Worm (Caenorhabditis elegans) whole organism, L1 larva: ENCODE measurements around the gene C54D10.3.

Experiments
- C04F5.9 ChIP-seq: sonication (generic microtip); optimal IDR thresholded peaks from 2 replicates; lab custom pipeline; 2016; ENCODE audit warnings: missing genetic modification characterization, missing compliant biosample characterization
- F16B12.6 ChIP-seq: fragments of 150-350 bp; optimal IDR thresholded peaks from 2 replicates; lab custom pipeline; 2014; ENCODE audit warnings: missing biosample characterization, missing genetic modification characterization
- Y116A8C.19 ChIP-seq: sonication (generic microtip); optimal IDR thresholded peaks from 2 replicates; lab custom pipeline; 2016; ENCODE audit warnings: missing compliant biosample characterization, missing genetic modification characterization, borderline replicate concordance
- blmp-1 ChIP-seq: fragments of 150-350 bp; optimal IDR thresholded peaks from 2 replicates; lab custom pipeline; 2014; ENCODE audit warnings: missing biosample characterization, missing genetic modification characterization
- ceh-63 ChIP-seq: fragments of 200-800 bp; sonication (Bioruptor generic); optimal IDR thresholded peaks from 2 replicates; lab custom pipeline; 2018; ENCODE audit warnings: mild to moderate bottlenecking, missing genetic modification characterization, missing compliant biosample characterization
- ceh-82 ChIP-seq, 3 experiments: fragments of 150-350 bp in 1 of 3; sonication (generic microtip) in 2 of 3; optimal IDR thresholded peaks; 2 replicates each; lab custom pipeline; 2014 to 2017; ENCODE audit warnings: missing biosample characterization in 3 of 3, missing genetic modification characterization in 3 of 3
- ceh-88 ChIP-seq: fragments of 200-800 bp; sonication (Bioruptor generic); IDR thresholded peaks from 2 replicates; pipeline ENCODE4 v1.3.6; 2022; ENCODE audit warnings: missing genetic modification characterization, missing compliant biosample characterization
- ceh-90 ChIP-seq: sonication (generic microtip); optimal IDR thresholded peaks from 2 replicates; lab custom pipeline; 2016; ENCODE audit warnings: missing genetic modification characterization, missing compliant biosample characterization
- dpl-1 ChIP-seq, 3 experiments: fragments of 150-350 bp in 2 of 3; sonication (generic microtip) in 1 of 3; optimal IDR thresholded peaks; 2 replicates each; lab custom pipeline; 2014 to 2017; ENCODE audit warnings: missing biosample characterization in 3 of 3, missing genetic modification characterization in 3 of 3, missing genetic modification reagents in 3 of 3
- efl-1 ChIP-seq, 4 experiments: fragments of 150-350 bp; optimal IDR thresholded peaks in 3 of 4; peaks in 1 of 4; 1 replicate in 1 of 4; 2 replicates in 3 of 4; lab custom pipeline; 2014; ENCODE audit warnings: missing biosample characterization in 2 of 4, missing genetic modification characterization in 2 of 4, missing genetic modification reagents in 2 of 4
- egl-13 ChIP-seq: sonication (generic microtip); optimal IDR thresholded peaks from 2 replicates; lab custom pipeline; 2016; ENCODE audit warnings: missing genotype, missing genetic modification reagents, missing genetic modification characterization, missing compliant biosample characterization
- elt-2 ChIP-seq: sonication (generic microtip); optimal IDR thresholded peaks from 2 replicates; lab custom pipeline; 2016; ENCODE audit warnings: missing genetic modification characterization, mild to moderate bottlenecking, inconsistent platforms, missing compliant biosample characterization, missing genetic modification reagents
- fkh-10 ChIP-seq: sonication (generic microtip); optimal IDR thresholded peaks from 2 replicates; lab custom pipeline; 2017; ENCODE audit warnings: missing biosample characterization, missing genetic modification reagents, missing genetic modification characterization
- hpl-2 ChIP-seq: fragments of 150-350 bp; optimal IDR thresholded peaks from 2 replicates; lab custom pipeline; 2014; ENCODE audit warnings: missing biosample characterization, missing genetic modification reagents, missing genetic modification characterization
- irx-1 ChIP-seq: sonication (generic microtip); optimal IDR thresholded peaks from 2 replicates; lab custom pipeline; 2016; ENCODE audit warnings: missing genetic modification characterization, missing compliant biosample characterization
- lin-13 ChIP-seq: fragments of 150-350 bp; optimal IDR thresholded peaks from 2 replicates; lab custom pipeline; 2014; ENCODE audit warnings: missing biosample characterization, missing genetic modification reagents, missing genetic modification characterization
- lin-14 ChIP-seq: fragments of 200-800 bp; sonication (Bioruptor generic); optimal IDR thresholded peaks from 2 replicates; lab custom pipeline; 2018; ENCODE audit warnings: mild to moderate bottlenecking, missing genetic modification characterization, moderate library complexity, missing compliant biosample characterization
- lin-15B ChIP-seq: fragments of 150-350 bp; sonication (generic microtip); optimal IDR thresholded peaks from 3 replicates; lab custom pipeline; 2014; ENCODE audit warnings: missing biosample characterization, missing genetic modification characterization
- lin-35 ChIP-seq, 2 experiments: fragments of 150-350 bp; optimal IDR thresholded peaks; 2 replicates each; lab custom pipeline; 2014; ENCODE audit warnings: missing biosample characterization in 2 of 2, missing genetic modification characterization in 2 of 2, missing genetic modification reagents in 2 of 2
- lsy-2 ChIP-seq, 2 experiments: fragments of 150-350 bp; optimal IDR thresholded peaks; 2 replicates each; lab custom pipeline; 2014; ENCODE audit warnings: missing biosample characterization in 2 of 2, missing genetic modification characterization in 2 of 2
- mdl-1 ChIP-seq, 2 experiments: fragments of 150-350 bp; optimal IDR thresholded peaks; 2 replicates each; lab custom pipeline; 2014 to 2017; ENCODE audit warnings: missing biosample characterization in 2 of 2, missing genetic modification characterization in 2 of 2, inconsistent platforms in 1 of 2
- nhr-12 ChIP-seq: sonication (generic microtip); optimal IDR thresholded peaks from 2 replicates; lab custom pipeline; 2017; ENCODE audit warnings: missing biosample characterization, missing genetic modification characterization
- nhr-20 ChIP-seq: sonication (generic microtip); optimal IDR thresholded peaks from 2 replicates; lab custom pipeline; 2016; ENCODE audit warnings: mild to moderate bottlenecking, missing genetic modification characterization, missing compliant biosample characterization
- nhr-237 ChIP-seq: fragments of 150-350 bp; optimal IDR thresholded peaks from 2 replicates; lab custom pipeline; 2014; ENCODE audit warnings: missing biosample characterization, missing genetic modification characterization
- nhr-28 ChIP-seq: fragments of 150-350 bp; optimal IDR thresholded peaks from 2 replicates; lab custom pipeline; 2014; ENCODE audit warnings: missing biosample characterization, missing genetic modification characterization
- nhr-90 ChIP-seq: sonication (generic microtip); optimal IDR thresholded peaks from 2 replicates; lab custom pipeline; 2016; ENCODE audit warnings: mild to moderate bottlenecking, missing genetic modification characterization, missing compliant biosample characterization; ENCODE audit not compliant: poor library complexity
- pag-3 ChIP-seq: sonication (generic microtip); optimal IDR thresholded peaks from 2 replicates; lab custom pipeline; 2017; ENCODE audit warnings: missing genetic modification characterization, mild to moderate bottlenecking, missing compliant biosample characterization, antibody characterized with exemption, borderline replicate concordance; ENCODE audit not compliant: insufficient read depth
- rnt-1 ChIP-seq: sonication (generic microtip); optimal IDR thresholded peaks from 2 replicates; lab custom pipeline; 2016; ENCODE audit warnings: mild to moderate bottlenecking, missing genetic modification characterization, moderate library complexity, missing compliant biosample characterization
- skn-1 ChIP-seq: fragments of 150-350 bp; optimal IDR thresholded peaks from 2 replicates; lab custom pipeline; 2014; ENCODE audit warnings: missing biosample characterization, missing genetic modification characterization
- snu-23 ChIP-seq: sonication (generic microtip); optimal IDR thresholded peaks from 2 replicates; lab custom pipeline; 2016; ENCODE audit warnings: missing genetic modification characterization, missing compliant biosample characterization
- sox-4 ChIP-seq: sonication (generic microtip); optimal IDR thresholded peaks from 2 replicates; lab custom pipeline; 2016; ENCODE audit warnings: missing genetic modification characterization, missing compliant biosample characterization
- swsn-7 ChIP-seq: sonication (generic microtip); optimal IDR thresholded peaks from 2 replicates; lab custom pipeline; 2016; ENCODE audit warnings: missing genetic modification characterization, missing compliant biosample characterization
- tbx-2 ChIP-seq: sonication (generic microtip); optimal IDR thresholded peaks from 2 replicates; lab custom pipeline; 2016; ENCODE audit warnings: missing genetic modification characterization, missing compliant biosample characterization
- unc-30 ChIP-seq: sonication (generic microtip); optimal IDR thresholded peaks from 2 replicates; lab custom pipeline; 2017; ENCODE audit warnings: missing biosample characterization, missing genetic modification characterization
- unc-62 ChIP-seq: fragments of 150-350 bp; optimal IDR thresholded peaks from 2 replicates; lab custom pipeline; 2014; ENCODE audit warnings: missing biosample characterization, missing genetic modification reagents, missing genetic modification characterization
- unc-98 ChIP-seq: fragments of 200-800 bp; sonication (Bioruptor generic); IDR thresholded peaks from 2 replicates; pipeline ENCODE4 v1.3.6; 2022; ENCODE audit warnings: missing genetic modification characterization, missing compliant biosample characterization
- xbp-1 ChIP-seq: sonication (generic microtip); optimal IDR thresholded peaks from 2 replicates; lab custom pipeline; 2016; ENCODE audit warnings: missing genetic modification characterization, missing compliant biosample characterization

Gene C54D10.3

DNA sequence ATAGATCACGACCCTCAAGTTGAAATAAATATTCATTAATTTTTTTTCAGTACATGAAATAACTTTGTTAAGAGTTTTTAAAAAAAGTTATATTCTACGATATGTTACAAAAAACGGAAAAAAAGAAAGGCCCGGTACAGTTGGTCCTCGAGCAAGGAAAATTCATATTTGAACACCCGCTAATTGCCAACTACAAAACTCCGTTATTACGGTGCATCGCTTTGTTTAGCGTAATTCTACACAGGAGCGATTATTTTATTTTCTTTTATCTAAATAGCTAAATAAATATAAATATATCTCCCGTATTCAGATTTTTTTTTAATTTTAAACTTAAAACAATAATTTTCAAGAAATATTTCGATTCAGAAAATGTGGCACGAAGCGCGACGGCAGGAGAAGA is 32.0 kb downstream of the C54D10.3 start, which contains the start of gene F28C1.1 (continued):
- TF ChIP-seq unc-30 (tag; lab: Kevin White, UChicago) (no peak), nhr-12 (tag; lab: Kevin White, UChicago) (no peak), lin-15B (tag; lab: Kevin White, UChicago) (no peak), nhr-237 (tag; lab: Kevin White, UChicago) (peak; percentile 3), ceh-90 (tag; lab: Kevin White, UChicago) (no peak), snu-23 (no peak), tbx-2 (tag; lab: Kevin White, UChicago) (peak; percentile 12), fkh-10 (GFP tag; lab: Kevin White, UChicago) (no peak), irx-1 (tag; lab: Kevin White, UChicago) (no peak), xbp-1 (tag; lab: Kevin White, UChicago) (peak; percentile 18), ceh-88 (GFP tag; lab: Robert Waterston, UW) (no peak), unc-62 (no peak), hpl-2 (no peak), lin-13 (GFP tag; lab: Kevin White, UChicago) (no peak), elt-2 (tag; lab: Kevin White, UChicago) (no peak), efl-1 (optimal IDR thresholded peaks at IDR 0.05; lab: Kevin White, UChicago) (peak; percentile 60 to 90), efl-1 (GFP tag; optimal IDR thresholded peaks at IDR 0.05 in 1 of 2; lab: Kevin White, UChicago) (peak; percentile 92 to 99), ceh-63 (GFP tag; lab: Kevin White, UChicago) (no peak), nhr-20 (tag; lab: Kevin White, UChicago) (peak; percentile 25), mdl-1 (tag; optimal IDR thresholded peaks at IDR 0.05; lab: Kevin White, UChicago) (no peak), nhr-90 (tag; lab: Kevin White, UChicago) (peak; percentile 12), skn-1 (tag; lab: Kevin White, UChicago) (peak; percentile 68), F16B12.6 (tag; lab: Kevin White, UChicago) (no peak), pag-3 (tag; lab: Kevin White, UChicago) (no peak), sox-4 (no peak), rnt-1 (tag; lab: Kevin White, UChicago) (peak; percentile 9), nhr-28 (tag; lab: Kevin White, UChicago) (no peak), egl-13 (tag; lab: Kevin White, UChicago) (no peak)

DNA sequence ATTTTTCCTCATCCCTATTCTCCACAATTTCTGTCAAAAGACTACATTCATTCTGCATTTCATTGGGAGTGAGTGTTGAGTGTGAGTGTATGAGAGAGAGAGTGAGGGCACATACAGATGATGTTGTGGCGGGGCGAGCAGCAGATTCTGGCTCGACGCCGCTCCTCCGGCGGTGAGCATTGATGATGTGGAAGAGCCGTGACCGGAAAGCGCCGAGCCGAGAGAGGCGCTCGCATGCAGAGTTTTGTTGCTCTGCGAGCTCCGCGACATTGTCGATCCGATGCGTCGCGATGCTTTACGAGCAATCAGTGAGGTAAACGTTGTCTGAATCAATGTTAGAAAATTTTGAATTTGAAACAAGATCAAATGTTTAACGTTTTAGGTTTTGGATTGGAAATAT is 37.3 kb downstream of the C54D10.3 start:
- peak in 1 of 3 experiments; percentile 0 for TF ChIP-seq dpl-1 (GFP tag; optimal IDR thresholded peaks at IDR 0.05; lab: Kevin White, UChicago)
- TF ChIP-seq lsy-2 (tag; optimal IDR thresholded peaks at IDR 0.05; lab: Kevin White, UChicago), result no peak
- TF ChIP-seq fkh-10 (GFP tag; lab: Kevin White, UChicago), result peak; percentile 3
- peak in 1 of 3 experiments; percentile 19 for TF ChIP-seq ceh-82 (tag; optimal IDR thresholded peaks at IDR 0.05; lab: Kevin White, UChicago)
- TF ChIP-seq lin-14, result peak; percentile 45

DNA sequence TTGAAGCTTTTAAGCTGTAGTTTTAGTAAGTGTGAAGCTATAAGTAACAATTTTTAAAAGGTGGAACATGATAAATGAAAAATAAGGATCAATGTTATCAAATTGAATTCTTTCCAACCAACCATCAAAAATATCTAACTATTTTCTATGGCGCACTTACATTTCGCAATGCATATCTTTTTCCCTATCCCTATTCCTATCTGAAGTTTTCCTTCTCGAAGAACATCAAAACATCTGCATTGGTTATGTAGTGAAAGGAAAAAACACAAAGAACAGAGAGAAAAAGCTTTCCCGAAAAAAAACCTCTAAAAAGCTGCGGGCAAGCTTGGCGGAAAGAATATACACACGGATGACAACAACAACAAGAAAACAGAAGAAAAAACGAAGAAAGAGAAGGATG is 42.2 kb downstream of the C54D10.3 start:
- no peak for TF ChIP-seq C04F5.9
- TF ChIP-seq efl-1 (optimal IDR thresholded peaks at IDR 0.05; lab: Kevin White, UChicago), result no peak
- peak in 1 of 2 experiments; percentile 37 for TF ChIP-seq efl-1 (GFP tag; optimal IDR thresholded peaks at IDR 0.05 in 1 of 2; lab: Kevin White, UChicago)
- no peak for TF ChIP-seq swsn-7
- TF ChIP-seq blmp-1, result no peak
- TF ChIP-seq unc-98 (GFP tag; lab: Robert Waterston, UW), result no peak
- TF ChIP-seq Y116A8C.19 (tag; lab: Kevin White, UChicago), result no peak
- TF ChIP-seq, all 84 proteins: peak for 1

DNA sequence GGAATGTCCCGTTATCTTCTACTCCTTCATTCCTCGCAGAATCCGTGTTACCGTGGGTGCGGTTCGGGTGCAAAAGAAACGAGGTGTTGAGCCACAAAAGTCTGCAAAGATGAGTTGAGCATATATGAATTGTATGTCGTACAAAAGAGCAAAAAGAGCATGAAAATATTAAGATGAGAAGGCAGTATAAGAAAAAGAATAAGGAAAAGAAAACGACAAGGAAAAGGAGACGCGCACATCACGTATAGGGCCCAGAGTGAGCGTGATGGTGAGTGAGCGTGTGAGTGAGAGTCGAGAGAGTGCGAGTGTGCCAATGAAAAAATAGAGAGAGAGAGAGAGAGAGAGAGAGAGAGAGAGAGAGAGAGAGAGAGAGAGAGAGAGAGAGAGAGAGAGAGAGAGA is 44.5 kb downstream of the C54D10.3 start, which contains the start of gene egl-10:
Gene egl-10 (minus strand): TSS at position 101 of the 400 bp plus-strand sequence.
- TF ChIP-seq lin-35 (GFP tag; optimal IDR thresholded peaks at IDR 0.05; lab: Kevin White, UChicago) (peak in 1 of 2 experiments; percentile 4), pag-3 (tag; lab: Kevin White, UChicago) (no peak), lin-14 (peak; percentile 6), lsy-2 (tag; optimal IDR thresholded peaks at IDR 0.05; lab: Kevin White, UChicago) (peak in 1 of 2 experiments; percentile 10), efl-1 (optimal IDR thresholded peaks at IDR 0.05; lab: Kevin White, UChicago) (peak; percentile 19 to 29), efl-1 (GFP tag; optimal IDR thresholded peaks at IDR 0.05 in 1 of 2; lab: Kevin White, UChicago) (peak in 1 of 2 experiments; percentile 65), Y116A8C.19 (tag; lab: Kevin White, UChicago) (no peak)
